Fruit fly (Drosophila melanogaster): ENCODE measurements around the gene CG5004.

Gene CG5004

dm6 chrX:17147983-17148637 lies 40.7 kb downstream of the CG5004 start, which contains the start of gene RpS5a (continued):
- TF ChIP-seq CG8119 (GFP tag; IDR thresholded peaks at IDR 0.05) (peak; percentile 19; the same call in 1 of the 3 replicates), vri (GFP tag; optimal IDR thresholded peaks at IDR 0.05) (peak; percentile 60), CG31627 (GFP tag; optimal IDR thresholded peaks at IDR 0.05) (peak; percentile 79), Eip75B (GFP tag; optimal IDR thresholded peaks at IDR 0.05) (peak; percentile 55), CG1621 (tag; optimal IDR thresholded peaks at IDR 0.05) (peak; percentile 54), CG3919 (GFP tag; optimal IDR thresholded peaks at IDR 0.05) (peak; percentile 87), CG34406 (GFP tag; optimal IDR thresholded peaks at IDR 0.05) (peak; percentile 75), CG6792 (GFP tag; optimal IDR thresholded peaks at IDR 0.05) (peak; percentile 69), cyc (GFP tag; optimal IDR thresholded peaks at IDR 0.05) (peak; percentile 85), Lpt (GFP tag; optimal IDR thresholded peaks at IDR 0.05) (peak; percentile 0)

dm6 chrX:17148951-17149449 lies 41.6 kb downstream of the CG5004 start, which contains the start of gene Chchd2:
Gene Chchd2, plus strand, starts transcription at chrX:17149001.
- TF ChIP-seq ss (GFP tag; optimal IDR thresholded peaks at IDR 0.05): peak; percentile 7 to 55
- peak; percentile 42 for TF ChIP-seq Eip78C (GFP tag)
- TF ChIP-seq achi (GFP tag; optimal IDR thresholded peaks at IDR 0.05): no peak
- peak; percentile 28 for TF ChIP-seq Sox14 (GFP tag; optimal IDR thresholded peaks at IDR 0.05)
- TF ChIP-seq CG6854 (GFP tag; optimal IDR thresholded peaks at IDR 0.05): peak; percentile 74
- TF ChIP-seq CG9139 (GFP tag; optimal IDR thresholded peaks at IDR 0.05): peak; percentile 12
- TF ChIP-seq CG3919 (GFP tag; optimal IDR thresholded peaks at IDR 0.05): no peak
- TF ChIP-seq Blimp-1 (GFP tag; optimal IDR thresholded peaks at IDR 0.05): no peak
- peak; percentile 74 for TF ChIP-seq fkh (GFP tag; optimal IDR thresholded peaks at IDR 0.05)
- peak; percentile 39; the same call in 1 of the 2 replicates for TF ChIP-seq CG15336 (GFP tag; IDR thresholded peaks at IDR 0.05)
- no peak for TF ChIP-seq CG10669 (GFP tag; optimal IDR thresholded peaks at IDR 0.05)
- TF ChIP-seq fd85E (GFP tag; optimal IDR thresholded peaks at IDR 0.05): no peak
- peak; percentile 94 for TF ChIP-seq vri (GFP tag; optimal IDR thresholded peaks at IDR 0.05)
- TF ChIP-seq CG16779 (tag; optimal IDR thresholded peaks at IDR 0.05): peak; percentile 29
- TF ChIP-seq dsx (GFP tag; optimal IDR thresholded peaks at IDR 0.05; ENCODE audit: poor library complexity, severe bottlenecking): peak; percentile 43
- no peak for TF ChIP-seq CG8319 (GFP tag; optimal IDR thresholded peaks at IDR 0.05)
- TF ChIP-seq CG6808 (GFP tag; optimal IDR thresholded peaks at IDR 0.05): peak; percentile 19
- peak; percentile 67 for TF ChIP-seq svp (GFP tag)
- peak; percentile 43; the same call in 1 of the 3 replicates for TF ChIP-seq CG6163 (GFP tag; IDR thresholded peaks at IDR 0.05)

- TF ChIP-seq CG34406 (GFP tag; optimal IDR thresholded peaks at IDR 0.05) (no peak), Hr39 (GFP tag; optimal IDR thresholded peaks at IDR 0.05) (no peak), esn (GFP tag; optimal IDR thresholded peaks at IDR 0.05) (no peak), CG11762 (GFP tag; optimal IDR thresholded peaks at IDR 0.05; ENCODE audit: insufficient read depth) (no peak), Blimp-1 (GFP tag; optimal IDR thresholded peaks at IDR 0.05) (no peak), achi (GFP tag; optimal IDR thresholded peaks at IDR 0.05) (no peak), ss (GFP tag; optimal IDR thresholded peaks at IDR 0.05) (peak; percentile 71 to 79), CG9139 (GFP tag; optimal IDR thresholded peaks at IDR 0.05) (no peak), Eip75B (GFP tag; optimal IDR thresholded peaks at IDR 0.05) (no peak), CG11294 (GFP tag; IDR thresholded peaks at IDR 0.05) (no peak), CG1621 (tag; optimal IDR thresholded peaks at IDR 0.05) (no peak), CG8632 (GFP tag; optimal IDR thresholded peaks at IDR 0.05) (no peak), CG15336 (GFP tag; IDR thresholded peaks at IDR 0.05) (peak; percentile 13; the same call in 1 of the 2 replicates), CG32006 (GFP tag; optimal IDR thresholded peaks at IDR 0.05) (no peak), CG8319 (GFP tag; optimal IDR thresholded peaks at IDR 0.05) (no peak), vri (GFP tag; optimal IDR thresholded peaks at IDR 0.05) (no peak), Gug (GFP tag; IDR thresholded peaks at IDR 0.05) (no peak), CG8119 (GFP tag; IDR thresholded peaks at IDR 0.05) (no peak), eg (GFP tag; IDR thresholded peaks at IDR 0.05) (no peak), dac (GFP tag; optimal IDR thresholded peaks at IDR 0.05) (no peak), CG6163 (GFP tag; IDR thresholded peaks at IDR 0.05) (no peak; the same call in 2 of the 3 replicates), CG16779 (tag; optimal IDR thresholded peaks at IDR 0.05) (peak; percentile 31), Hr38 (GFP tag; optimal IDR thresholded peaks at IDR 0.05) (no peak), CG6792 (GFP tag; optimal IDR thresholded peaks at IDR 0.05) (no peak), CG6854 (GFP tag; optimal IDR thresholded peaks at IDR 0.05) (peak; percentile 57), CG6808 (GFP tag; optimal IDR thresholded peaks at IDR 0.05) (peak; percentile 64)
Measured at dm6 chrX:17149652-17150266, 42.4 kb downstream of the CG5004 start.

All from whole organism, prepupa.